Fruit fly (Drosophila melanogaster): Measurements from ENCODE around the gene primo-2.

The primo-2 gene

DNA sequence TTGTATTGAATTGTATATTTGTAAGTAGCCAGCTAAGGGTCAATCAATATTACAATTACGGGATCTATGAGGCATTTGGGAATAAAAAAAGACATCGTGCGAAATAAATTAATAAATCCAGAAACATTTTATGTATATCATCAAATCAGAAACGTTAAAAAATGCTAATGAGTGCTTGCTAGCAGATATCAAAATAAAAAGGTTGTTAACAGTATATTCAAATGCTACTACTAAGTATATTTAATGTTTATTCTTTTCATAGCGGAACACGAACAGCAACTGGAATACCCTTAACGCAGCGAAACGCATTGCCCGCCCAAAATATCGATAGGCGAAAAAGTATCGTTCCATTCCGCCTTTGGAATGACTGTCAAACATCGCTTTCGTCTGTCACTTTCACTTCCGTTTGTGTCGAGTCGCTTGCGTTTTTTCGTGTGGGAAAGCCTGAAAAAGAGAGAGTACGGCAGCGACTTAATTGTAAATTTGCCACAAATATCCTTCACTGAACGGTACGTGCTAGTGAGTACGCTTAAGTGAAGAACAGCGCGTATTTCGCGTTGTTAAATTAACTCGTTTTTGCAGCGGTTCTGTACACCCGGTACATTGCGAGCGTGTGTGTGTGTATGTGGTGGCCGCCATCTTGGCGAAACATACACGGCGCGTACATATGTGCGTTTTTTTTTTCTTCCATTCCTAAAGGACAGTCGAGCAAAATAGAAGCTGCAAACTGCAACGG, 50.5 kb downstream of the primo-2 start, which contains the start of gene B52:
TSS of gene B52 (plus strand) at position 388 of the 736 bp plus-strand sequence.
- peak; percentile 55 for TF ChIP-seq acj6 (GFP tag; optimal IDR thresholded peaks at IDR 0.05)
- TF ChIP-seq fd85E (GFP tag; optimal IDR thresholded peaks at IDR 0.05): peak; percentile 64
- TF ChIP-seq Gug (GFP tag; IDR thresholded peaks at IDR 0.05): no peak
- TF ChIP-seq spab (GFP tag; optimal IDR thresholded peaks at IDR 0.05): no peak
- TF ChIP-seq Lpt (GFP tag; optimal IDR thresholded peaks at IDR 0.05): no peak
- TF ChIP-seq achi (GFP tag; optimal IDR thresholded peaks at IDR 0.05): peak; percentile 99
- peak; percentile 42 for TF ChIP-seq OdsH (GFP tag; optimal IDR thresholded peaks at IDR 0.05)
- peak; percentile 70 for TF ChIP-seq topi (GFP tag; optimal IDR thresholded peaks at IDR 0.05)
- no peak for TF ChIP-seq Smox (GFP tag; optimal IDR thresholded peaks at IDR 0.05)
- peak; percentile 77 for TF ChIP-seq vri (GFP tag; optimal IDR thresholded peaks at IDR 0.05)
- peak; percentile 61 for TF ChIP-seq CG1621 (tag; optimal IDR thresholded peaks at IDR 0.05)
- peak; percentile 87 for TF ChIP-seq Eip78C (GFP tag)
- TF ChIP-seq esn (GFP tag; optimal IDR thresholded peaks at IDR 0.05): peak; percentile 75
- TF ChIP-seq CG6854 (GFP tag; optimal IDR thresholded peaks at IDR 0.05): peak; percentile 83
- TF ChIP-seq cyc (GFP tag; optimal IDR thresholded peaks at IDR 0.05): peak; percentile 53
- peak; percentile 14 for TF ChIP-seq CG6792 (GFP tag; optimal IDR thresholded peaks at IDR 0.05)
- peak; percentile 11 for TF ChIP-seq Ets21C (GFP tag; optimal IDR thresholded peaks at IDR 0.05)
- peak; percentile 69 for TF ChIP-seq CG3919 (GFP tag; optimal IDR thresholded peaks at IDR 0.05)
- TF ChIP-seq Hr38 (GFP tag; optimal IDR thresholded peaks at IDR 0.05): no peak
- peak; percentile 70 for TF ChIP-seq Sox102F (GFP tag; optimal IDR thresholded peaks at IDR 0.05)
- TF ChIP-seq CG9139 (GFP tag; optimal IDR thresholded peaks at IDR 0.05): peak; percentile 59
- peak; percentile 3 for TF ChIP-seq Ets96B (tag; optimal IDR thresholded peaks at IDR 0.05)
- TF ChIP-seq CG6276 (GFP tag; optimal IDR thresholded peaks at IDR 0.05): no peak
- peak; percentile 66 for TF ChIP-seq CG31627 (GFP tag; optimal IDR thresholded peaks at IDR 0.05)
- peak; percentile 30 to 44 for TF ChIP-seq salr (GFP tag; optimal IDR thresholded peaks at IDR 0.05)
- TF ChIP-seq CG8319 (GFP tag; optimal IDR thresholded peaks at IDR 0.05): peak; percentile 22
- TF ChIP-seq CG6163 (GFP tag; IDR thresholded peaks at IDR 0.05): peak; percentile 58; the same call in 1 of the 3 replicates
- no peak for TF ChIP-seq dac (GFP tag; optimal IDR thresholded peaks at IDR 0.05)
- TF ChIP-seq CG6808 (GFP tag; optimal IDR thresholded peaks at IDR 0.05): peak; percentile 66
- no peak for TF ChIP-seq CG8119 (GFP tag; IDR thresholded peaks at IDR 0.05)
- peak; percentile 58 for TF ChIP-seq CG8632 (GFP tag; optimal IDR thresholded peaks at IDR 0.05)
- peak; percentile 26 for TF ChIP-seq Sox15 (GFP tag; optimal IDR thresholded peaks at IDR 0.05)
- TF ChIP-seq Eip93F (GFP tag; optimal IDR thresholded peaks at IDR 0.05): no peak
- no peak for TF ChIP-seq CG11294 (GFP tag; IDR thresholded peaks at IDR 0.05)
- TF ChIP-seq eg (GFP tag; IDR thresholded peaks at IDR 0.05): peak; percentile 62; the same call in 2 of the 3 replicates
- peak; percentile 55 for TF ChIP-seq Eip75B (GFP tag; optimal IDR thresholded peaks at IDR 0.05)
- TF ChIP-seq CG34406 (GFP tag; optimal IDR thresholded peaks at IDR 0.05): peak; percentile 69
- peak; percentile 68 for TF ChIP-seq net (GFP tag; optimal IDR thresholded peaks at IDR 0.05)
- peak; percentile 94 for TF ChIP-seq Blimp-1 (GFP tag; optimal IDR thresholded peaks at IDR 0.05)
- TF ChIP-seq Hr39 (GFP tag; optimal IDR thresholded peaks at IDR 0.05): peak; percentile 59
- peak; percentile 66 for TF ChIP-seq CG16779 (tag; optimal IDR thresholded peaks at IDR 0.05)
- TF ChIP-seq CG15336 (GFP tag; IDR thresholded peaks at IDR 0.05): peak; percentile 44; the same call in 1 of the 2 replicates
- peak; percentile 37 for TF ChIP-seq CG10669 (GFP tag; optimal IDR thresholded peaks at IDR 0.05)
- TF ChIP-seq CG32006 (GFP tag; optimal IDR thresholded peaks at IDR 0.05): peak; percentile 52
- TF ChIP-seq pdm3 (GFP tag; optimal IDR thresholded peaks at IDR 0.05): peak; percentile 51
- peak; percentile 2 for TF ChIP-seq fd59A (GFP tag; optimal IDR thresholded peaks at IDR 0.05)
- no peak for TF ChIP-seq CG4318 (GFP tag; optimal IDR thresholded peaks at IDR 0.05)
- TF ChIP-seq CG11902 (GFP tag; optimal IDR thresholded peaks at IDR 0.05): no peak
- TF ChIP-seq Met (GFP tag; optimal IDR thresholded peaks at IDR 0.05): peak; percentile 61
- peak; percentile 68 to 84 for TF ChIP-seq ss (GFP tag; optimal IDR thresholded peaks at IDR 0.05)
- TF ChIP-seq fkh (GFP tag; optimal IDR thresholded peaks at IDR 0.05): no peak
